Fruit fly (Drosophila melanogaster): ENCODE results near the gene CG45064.

Gene CG45064

dm6 chrX:14839739-14840347 lies 42.5 kb downstream of the CG45064 start (continued):
- TF ChIP-seq cwo (GFP tag; optimal IDR thresholded peaks at IDR 0.05) (peak; percentile 47), Awh (GFP tag; IDR thresholded peaks at IDR 0.05) (no peak), Stat92E (GFP tag; optimal IDR thresholded peaks at IDR 0.05) (no peak), peb (GFP tag; IDR thresholded peaks at IDR 0.05) (no peak), CG15011 (GFP tag; optimal IDR thresholded peaks at IDR 0.05) (no peak), CG13296 (GFP tag; optimal IDR thresholded peaks at IDR 0.05) (no peak), CG3838 (GFP tag; optimal IDR thresholded peaks at IDR 0.05) (no peak), hbn (GFP tag; IDR thresholded peaks at IDR 0.05; ENCODE audit: partially characterized antibody) (no peak), C15 (GFP tag; IDR thresholded peaks at IDR 0.05) (no peak), ci (GFP tag; IDR thresholded peaks at IDR 0.05) (peak; percentile 67; the same call in 2 of the 3 replicates), Xbp1 (GFP tag; optimal IDR thresholded peaks at IDR 0.05) (peak; percentile 34), crol (GFP tag; IDR thresholded peaks at IDR 0.05) (peak; percentile 89), Meics (GFP tag; optimal IDR thresholded peaks at IDR 0.05) (peak; percentile 65), Doc2 (GFP tag; IDR thresholded peaks at IDR 0.05) (no peak), slou (GFP tag; optimal IDR thresholded peaks at IDR 0.05) (no peak), disco-r (GFP tag; optimal IDR thresholded peaks at IDR 0.05) (no peak), CG3995 (GFP tag; optimal IDR thresholded peaks at IDR 0.05) (no peak), CG7987 (GFP tag; optimal IDR thresholded peaks at IDR 0.05) (no peak), onecut (GFP tag; IDR thresholded peaks at IDR 0.05) (0 out of 2 replicates have a peak, but pooled peaks have one; percentile 3), CG1602 (GFP tag; optimal IDR thresholded peaks at IDR 0.05) (no peak), gce (GFP tag; IDR thresholded peaks at IDR 0.05) (no peak), zen2 (GFP tag; IDR thresholded peaks at IDR 0.05; ENCODE audit: partially characterized antibody) (no peak), Antp (GFP tag; optimal IDR thresholded peaks at IDR 0.05) (peak; percentile 25), ttk (GFP tag; IDR thresholded peaks at IDR 0.05) (peak; percentile 60; the same call in 1 of the 2 replicates), fd102C (GFP tag; optimal IDR thresholded peaks at IDR 0.05) (no peak), ERR (GFP tag; optimal IDR thresholded peaks at IDR 0.05) (peak; percentile 37), CG10147 (GFP tag; optimal IDR thresholded peaks at IDR 0.05) (no peak), CG14667 (GFP tag; IDR thresholded peaks at IDR 0.05) (peak; percentile 41; the same call in 1 of the 2 replicates), hkb (optimal IDR thresholded peaks at IDR 0.05) (no peak), hkb (GFP tag; IDR thresholded peaks at IDR 0.05) (no peak), CG2116 (GFP tag; optimal IDR thresholded peaks at IDR 0.05) (no peak), exex (tag; optimal IDR thresholded peaks at IDR 0.05) (peak; percentile 52), Hey (tag; optimal IDR thresholded peaks at IDR 0.05) (no peak), sima (GFP tag; optimal IDR thresholded peaks at IDR 0.05) (no peak), CoRest (tag; optimal IDR thresholded peaks at IDR 0.05) (no peak), CG12659 (GFP tag; optimal IDR thresholded peaks at IDR 0.05) (peak; percentile 2), CG6254 (GFP tag; optimal IDR thresholded peaks at IDR 0.05) (no peak), CG18619 (GFP tag; optimal IDR thresholded peaks at IDR 0.05) (no peak), tna (GFP tag; IDR thresholded peaks at IDR 0.05; ENCODE audit: partially characterized antibody) (no peak), Six4 (GFP tag; optimal IDR thresholded peaks at IDR 0.05) (no peak), HLH3B (GFP tag; IDR thresholded peaks at IDR 0.05) (peak; percentile 51; the same call in 1 of the 2 replicates), CG6175 (GFP tag; IDR thresholded peaks at IDR 0.05) (0 out of 3 replicates have a peak, but pooled peaks have one; percentile 22), CG12391 (tag; optimal IDR thresholded peaks at IDR 0.05) (peak; percentile 7), Atf3 (GFP tag; optimal IDR thresholded peaks at IDR 0.05) (peak; percentile 88), Jarid2 (GFP tag; optimal IDR thresholded peaks at IDR 0.05) (peak; percentile 30), Doc3 (GFP tag; IDR thresholded peaks at IDR 0.05; ENCODE audit: partially characterized antibody) (no peak), CG9609 (GFP tag; optimal IDR thresholded peaks at IDR 0.05) (peak; percentile 32), CG2199 (GFP tag; IDR thresholded peaks at IDR 0.05) (no peak), CG34376 (GFP tag; optimal IDR thresholded peaks at IDR 0.05) (peak; percentile 61), GATAe (GFP tag; conservative IDR thresholded peaks at IDR 0.05) (no peak)
